Worm (Caenorhabditis elegans) whole organism, L1 larva: Measurements from ENCODE around the gene C11H1.5.

Source experiments
- C16A3.4 ChIP-seq: fragments of 150-350 bp; optimal IDR thresholded peaks from 2 replicates; lab custom pipeline; 2014; ENCODE audit warnings: missing biosample characterization, missing genetic modification characterization
- C34B4.2 ChIP-seq: sonication (generic microtip); optimal IDR thresholded peaks from 2 replicates; lab custom pipeline; 2017; ENCODE audit warnings: mild to moderate bottlenecking, missing genetic modification characterization, missing compliant biosample characterization
- aly-2 ChIP-seq: fragments of 150-350 bp; optimal IDR thresholded peaks from 2 replicates; lab custom pipeline; 2014; ENCODE audit warnings: missing biosample characterization, missing genetic modification characterization
- ama-1 ChIP-seq: fragments of 150-350 bp; optimal IDR thresholded peaks from 2 replicates; lab custom pipeline; 2014
- ceh-82 ChIP-seq, 3 experiments: fragments of 150-350 bp in 1 of 3; sonication (generic microtip) in 2 of 3; optimal IDR thresholded peaks; 2 replicates each; lab custom pipeline; 2014 to 2017; ENCODE audit warnings: missing biosample characterization in 3 of 3, missing genetic modification characterization in 3 of 3
- ceh-88 ChIP-seq: fragments of 200-800 bp; sonication (Bioruptor generic); IDR thresholded peaks from 2 replicates; pipeline ENCODE4 v1.3.6; 2022; ENCODE audit warnings: missing genetic modification characterization, missing compliant biosample characterization
- ceh-90 ChIP-seq: sonication (generic microtip); optimal IDR thresholded peaks from 2 replicates; lab custom pipeline; 2016; ENCODE audit warnings: missing genetic modification characterization, missing compliant biosample characterization
- dpl-1 ChIP-seq, 3 experiments: fragments of 150-350 bp in 2 of 3; sonication (generic microtip) in 1 of 3; optimal IDR thresholded peaks; 2 replicates each; lab custom pipeline; 2014 to 2017; ENCODE audit warnings: missing biosample characterization in 3 of 3, missing genetic modification characterization in 3 of 3, missing genetic modification reagents in 3 of 3
- dsc-1 ChIP-seq: sonication (generic microtip); optimal IDR thresholded peaks from 2 replicates; lab custom pipeline; 2016; ENCODE audit warnings: mild to moderate bottlenecking, missing genetic modification characterization, missing compliant biosample characterization
- efl-1 ChIP-seq, 4 experiments: fragments of 150-350 bp; optimal IDR thresholded peaks in 3 of 4; peaks in 1 of 4; 1 replicate in 1 of 4; 2 replicates in 3 of 4; lab custom pipeline; 2014; ENCODE audit warnings: missing biosample characterization in 2 of 4, missing genetic modification characterization in 2 of 4, missing genetic modification reagents in 2 of 4
- efl-3 ChIP-seq: fragments of 200-800 bp; sonication (Bioruptor generic); optimal IDR thresholded peaks from 2 replicates; lab custom pipeline; 2018; ENCODE audit warnings: mild to moderate bottlenecking, missing genetic modification characterization, missing compliant biosample characterization
- egl-13 ChIP-seq: sonication (generic microtip); optimal IDR thresholded peaks from 2 replicates; lab custom pipeline; 2016; ENCODE audit warnings: missing genotype, missing genetic modification reagents, missing genetic modification characterization, missing compliant biosample characterization
- elt-2 ChIP-seq: sonication (generic microtip); optimal IDR thresholded peaks from 2 replicates; lab custom pipeline; 2016; ENCODE audit warnings: missing genetic modification characterization, mild to moderate bottlenecking, inconsistent platforms, missing compliant biosample characterization, missing genetic modification reagents
- fkh-10 ChIP-seq: sonication (generic microtip); optimal IDR thresholded peaks from 2 replicates; lab custom pipeline; 2017; ENCODE audit warnings: missing biosample characterization, missing genetic modification reagents, missing genetic modification characterization
- fkh-4 ChIP-seq: sonication (generic microtip); optimal IDR thresholded peaks from 2 replicates; lab custom pipeline; 2016; ENCODE audit warnings: missing compliant biosample characterization, missing genetic modification characterization, borderline replicate concordance
- jun-1 ChIP-seq: fragments of 150-350 bp; optimal IDR thresholded peaks from 2 replicates; lab custom pipeline; 2014; ENCODE audit warnings: missing biosample characterization, missing genetic modification reagents, missing genetic modification characterization
- lin-14 ChIP-seq: fragments of 200-800 bp; sonication (Bioruptor generic); optimal IDR thresholded peaks from 2 replicates; lab custom pipeline; 2018; ENCODE audit warnings: mild to moderate bottlenecking, missing genetic modification characterization, moderate library complexity, missing compliant biosample characterization
- lin-15B ChIP-seq: fragments of 150-350 bp; sonication (generic microtip); optimal IDR thresholded peaks from 3 replicates; lab custom pipeline; 2014; ENCODE audit warnings: missing biosample characterization, missing genetic modification characterization
- lin-39 ChIP-seq: fragments of 150-350 bp; optimal IDR thresholded peaks from 2 replicates; lab custom pipeline; 2014; ENCODE audit warnings: missing biosample characterization, missing genetic modification reagents, missing genetic modification characterization
- mdl-1 ChIP-seq, 2 experiments: fragments of 150-350 bp; optimal IDR thresholded peaks; 2 replicates each; lab custom pipeline; 2014 to 2017; ENCODE audit warnings: missing biosample characterization in 2 of 2, missing genetic modification characterization in 2 of 2, inconsistent platforms in 1 of 2
- nhr-19 ChIP-seq: fragments of 200-800 bp; sonication (Bioruptor generic); conservative IDR thresholded peaks from 2 replicates; pipeline ENCODE4 v1.3.6; 2022; ENCODE audit warnings: missing genetic modification characterization, missing compliant biosample characterization
- nhr-20 ChIP-seq: sonication (generic microtip); optimal IDR thresholded peaks from 2 replicates; lab custom pipeline; 2016; ENCODE audit warnings: mild to moderate bottlenecking, missing genetic modification characterization, missing compliant biosample characterization
- nhr-85 ChIP-seq: sonication (generic microtip); peaks from one replicate; lab custom pipeline; 2016; ENCODE audit warnings: missing genetic modification characterization, inconsistent platforms, missing compliant biosample characterization
- sup-37 ChIP-seq: fragments of 200-800 bp; sonication (Bioruptor generic); optimal IDR thresholded peaks from 2 replicates; lab custom pipeline; 2018; ENCODE audit warnings: mild to moderate bottlenecking, missing genetic modification characterization, missing compliant biosample characterization
- unc-130 ChIP-seq: fragments of 150-350 bp; optimal IDR thresholded peaks from 2 replicates; lab custom pipeline; 2017; ENCODE audit warnings: missing biosample characterization, missing genetic modification characterization, inconsistent platforms
- vab-15 ChIP-seq: sonication (generic microtip); optimal IDR thresholded peaks from 2 replicates; lab custom pipeline; 2017; ENCODE audit warnings: missing genotype, mild to moderate bottlenecking, missing genetic modification characterization, missing compliant biosample characterization
- xbp-1 ChIP-seq: sonication (generic microtip); optimal IDR thresholded peaks from 2 replicates; lab custom pipeline; 2016; ENCODE audit warnings: missing genetic modification characterization, missing compliant biosample characterization

C11H1.5 gene

DNA sequence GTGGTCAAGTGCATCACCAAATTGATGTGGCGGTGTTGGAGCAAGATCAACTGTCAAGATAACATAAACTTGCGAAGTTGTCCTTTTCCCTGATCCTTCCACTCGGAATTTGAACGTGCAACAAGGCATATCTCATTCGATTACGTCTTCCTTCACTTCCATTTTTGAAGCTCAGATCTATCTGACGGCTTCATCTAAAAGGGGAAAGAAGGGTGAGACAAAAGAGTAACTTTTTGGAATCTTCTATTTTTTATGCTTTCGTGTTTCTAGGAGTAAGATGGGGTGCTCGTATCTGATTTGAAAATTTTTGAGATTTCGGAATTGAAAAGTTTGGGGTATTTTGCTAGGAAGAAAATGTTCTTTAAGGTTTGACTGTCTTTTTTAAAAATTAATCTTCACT lies 35.8 kb downstream of the C11H1.5 start:
- TF ChIP-seq mdl-1 (tag; optimal IDR thresholded peaks at IDR 0.05; lab: Kevin White, UChicago) = no peak
- TF ChIP-seq sup-37 (GFP tag; lab: Kevin White, UChicago) = no peak

DNA sequence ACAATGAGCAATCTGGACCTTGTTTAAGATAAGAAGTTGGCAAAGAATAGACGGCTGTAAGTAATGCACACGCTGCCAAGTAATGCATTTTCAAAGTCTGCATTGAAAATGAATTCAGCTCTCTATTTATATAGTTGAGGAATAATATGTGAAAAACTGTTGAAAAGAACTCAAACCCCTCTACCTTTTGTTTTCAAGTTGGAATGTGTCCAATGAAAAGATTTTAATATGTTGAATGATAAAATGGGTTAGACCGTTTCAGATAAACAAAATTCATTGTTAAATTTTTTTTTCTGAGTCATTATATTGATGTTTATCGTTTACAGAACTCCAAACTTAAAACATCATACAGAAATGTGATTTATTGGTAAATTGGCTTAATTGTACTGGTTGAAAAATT lies 39.5 kb downstream of the C11H1.5 start, which contains the start of gene E02H4.8:
E02H4.8 (minus strand) TSS at position 101 of the 400 bp plus-strand sequence.
- TF ChIP-seq ama-1 (lab: Kevin White, UChicago) (no peak), lin-15B (no peak), fkh-10 (GFP tag; lab: Kevin White, UChicago) (no peak), mdl-1 (tag; optimal IDR thresholded peaks at IDR 0.05; lab: Kevin White, UChicago) (no peak), dpl-1 (GFP tag; optimal IDR thresholded peaks at IDR 0.05; lab: Kevin White, UChicago) (no peak), elt-2 (tag; lab: Kevin White, UChicago) (no peak), nhr-19 (GFP tag; lab: Robert Waterston, UW) (no peak), efl-1 (optimal IDR thresholded peaks at IDR 0.05; lab: Kevin White, UChicago) (no peak), efl-1 (GFP tag; optimal IDR thresholded peaks at IDR 0.05 in 1 of 2; lab: Kevin White, UChicago) (no peak), egl-13 (tag; lab: Kevin White, UChicago) (no peak), jun-1 (tag; lab: Kevin White, UChicago) (no peak), lin-39 (tag; lab: Kevin White, UChicago) (no peak), ceh-90 (tag; lab: Kevin White, UChicago) (no peak), vab-15 (tag; lab: Kevin White, UChicago) (no peak), lin-14 (GFP tag; lab: Kevin White, UChicago) (no peak), fkh-4 (tag; lab: Kevin White, UChicago) (no peak), C16A3.4 (tag; lab: Kevin White, UChicago) (no peak), xbp-1 (no peak)

DNA sequence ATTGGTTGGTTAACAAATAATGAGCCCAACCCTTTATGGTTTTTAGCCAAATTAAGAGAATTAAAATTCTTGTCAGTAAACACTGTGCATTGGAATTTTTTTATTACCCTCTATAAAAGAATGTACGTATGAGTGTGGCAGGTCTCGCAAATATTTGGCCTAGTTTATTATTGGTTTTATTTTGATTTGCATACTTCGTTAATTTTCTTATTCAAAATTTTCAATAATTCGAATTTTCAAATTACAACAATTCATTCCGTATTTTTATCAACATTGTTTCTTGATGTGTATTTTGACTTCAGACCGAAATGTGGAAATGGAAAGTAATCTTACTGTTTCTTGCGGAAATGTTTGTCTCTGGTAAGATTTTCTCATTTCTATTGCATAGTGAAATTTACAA lies 45.3 kb downstream of the C11H1.5 start, which contains the start of gene E02H4.4:
E02H4.4 (plus strand) TSS at position 301 of the 400 bp plus-strand sequence.
- TF ChIP-seq unc-130 (tag; lab: Kevin White, UChicago) (no peak), ceh-88 (GFP tag; lab: Robert Waterston, UW) (no peak)

DNA sequence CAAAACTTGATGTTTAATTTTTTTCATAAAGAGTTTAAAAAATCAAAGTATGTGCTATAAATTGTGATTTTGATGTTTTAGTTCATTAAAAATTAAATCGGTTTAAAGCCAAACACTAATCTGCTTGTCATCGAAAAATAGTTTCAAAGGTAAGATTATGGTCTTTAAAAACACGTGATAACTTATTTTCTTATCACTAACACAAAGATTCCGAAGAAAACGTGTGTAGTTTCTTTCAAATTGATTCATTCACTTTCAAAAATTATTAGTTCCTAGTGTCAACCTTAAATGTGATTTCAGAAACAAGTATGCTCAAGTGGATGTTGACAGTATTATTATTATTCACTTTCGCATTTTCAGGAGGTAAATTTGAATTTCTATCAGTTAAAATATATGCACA lies 47.0 kb downstream of the C11H1.5 start, which contains the start of gene E02H4.7:
E02H4.7 (plus strand) TSS at position 301 of the 400 bp plus-strand sequence.
- TF ChIP-seq efl-1 (optimal IDR thresholded peaks at IDR 0.05; lab: Kevin White, UChicago) (no peak), efl-1 (GFP tag; optimal IDR thresholded peaks at IDR 0.05 in 1 of 2; lab: Kevin White, UChicago) (peak in 1 of 2 experiments; percentile 68), efl-3 (GFP tag; lab: Kevin White, UChicago) (no peak), elt-2 (tag; lab: Kevin White, UChicago) (peak; percentile 43)

DNA sequence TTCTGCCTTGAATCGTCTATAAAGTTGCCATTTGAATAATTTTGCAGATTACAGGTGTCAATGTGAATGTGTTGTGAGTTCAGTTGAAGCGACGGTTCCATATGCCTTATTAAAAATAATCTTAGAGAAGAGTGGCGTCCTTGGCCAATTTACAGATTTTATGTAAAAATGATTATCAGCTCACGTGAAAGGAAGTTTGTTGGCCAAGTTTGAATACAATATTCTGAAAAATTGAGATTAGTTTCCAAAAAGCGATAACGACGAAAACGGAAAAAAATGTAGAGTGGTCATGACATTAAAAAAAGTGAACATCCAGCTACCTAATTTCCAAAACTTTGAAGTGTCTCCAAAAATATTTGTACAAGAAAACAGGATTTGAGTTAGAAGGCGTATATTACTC lies 47.9 kb downstream of the C11H1.5 start, which contains the start of gene E02H4.5:
E02H4.5 (minus strand) TSS at position 101 of the 400 bp plus-strand sequence.
- TF ChIP-seq ama-1 (lab: Kevin White, UChicago) = no peak
- no peak for TF ChIP-seq lin-14 (GFP tag; lab: Kevin White, UChicago)
- TF ChIP-seq dsc-1 (tag; lab: Kevin White, UChicago) = no peak
- TF ChIP-seq C34B4.2 (tag; lab: Kevin White, UChicago) = no peak
- no peak for TF ChIP-seq aly-2
- TF ChIP-seq nhr-85 (tag; lab: Kevin White, UChicago) = no peak
- TF ChIP-seq efl-3 (GFP tag; lab: Kevin White, UChicago) = no peak

DNA sequence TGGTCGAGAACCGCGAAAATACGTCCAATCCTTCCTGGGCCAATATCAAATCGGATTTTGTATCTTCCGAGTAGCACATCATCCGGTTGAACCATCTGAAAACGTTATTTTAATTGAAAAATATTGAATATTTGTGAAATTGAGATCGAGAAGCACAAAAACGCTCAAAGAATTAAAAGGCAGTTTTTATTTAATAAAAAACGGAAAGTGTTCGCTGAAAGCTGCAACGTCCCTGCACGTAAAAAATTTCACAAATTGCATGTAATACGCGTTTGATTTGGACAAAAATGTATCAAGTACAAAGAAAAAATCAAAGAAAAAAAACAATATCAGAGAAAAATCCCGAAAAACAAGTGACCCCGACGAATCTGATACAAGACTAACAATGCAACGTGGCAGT lies 50.9 kb downstream of the C11H1.5 start, which contains the start of gene E02H4.6:
E02H4.6 (minus strand) TSS at position 101 of the 400 bp plus-strand sequence.
- TF ChIP-seq ceh-82 (tag; optimal IDR thresholded peaks at IDR 0.05; lab: Kevin White, UChicago) (no peak), nhr-20 (tag; lab: Kevin White, UChicago) (no peak)
